Fruit fly (Drosophila melanogaster) whole organism, embryonic: ENCODE results near the gene dpr14.

Source experiments
- Antp ChIP-seq: fragments of 200-800 bp; sonication (Bioruptor generic); optimal IDR thresholded peaks from 3 replicates; lab custom pipeline; 2016; ENCODE audit warnings: missing biosample characterization, missing genetic modification characterization
- C15 ChIP-seq: fragments of 200-800 bp; sonication (Bioruptor generic); IDR thresholded peaks from 3 replicates; pipeline ENCODE4 v1.3.6; 2022; ENCODE audit warnings: missing biosample characterization, missing genetic modification characterization
- CG10147 ChIP-seq: fragments of 200-800 bp; sonication (Bioruptor generic); optimal IDR thresholded peaks from 2 replicates; lab custom pipeline; 2019; ENCODE audit warnings: missing biosample characterization, mild to moderate bottlenecking, missing genetic modification characterization, moderate library complexity
- CG10209 ChIP-seq: fragments of 200-800 bp; sonication (Bioruptor generic); optimal IDR thresholded peaks from 3 replicates; lab custom pipeline; 2017; ENCODE audit warnings: missing biosample characterization, mild to moderate bottlenecking, missing genetic modification characterization, missing genetic modification reagents
- CG10959 ChIP-seq: fragments of 200-800 bp; sonication (Bioruptor generic); IDR thresholded peaks from 2 replicates; pipeline ENCODE4 v1.3.6; 2022; ENCODE audit warnings: missing biosample characterization, missing genetic modification characterization
- CG13775 ChIP-seq: fragments of 200-800 bp; sonication (Bioruptor generic); optimal IDR thresholded peaks from 3 replicates; lab custom pipeline; 2017; ENCODE audit warnings: missing biosample characterization, mild to moderate bottlenecking, missing genetic modification characterization
- CG14441 ChIP-seq: fragments of 200-800 bp; sonication (Bioruptor generic); IDR thresholded peaks from 2 replicates; pipeline ENCODE4 v1.3.6; 2022; ENCODE audit warnings: missing biosample characterization, missing genetic modification characterization
- CG16815 ChIP-seq: fragments of 200-800 bp; sonication (Bioruptor generic); optimal IDR thresholded peaks from 3 replicates; lab custom pipeline; 2017; ENCODE audit warnings: missing biosample characterization, mild to moderate bottlenecking, missing genetic modification characterization
- CG17328 ChIP-seq: fragments of 200-800 bp; sonication (Bioruptor generic); IDR thresholded peaks from 2 replicates; pipeline ENCODE4 v1.3.6; 2022; ENCODE audit warnings: missing biosample characterization, missing genetic modification characterization
- CG17359 ChIP-seq: fragments of 200-800 bp; sonication (Bioruptor generic); optimal IDR thresholded peaks from 3 replicates; lab custom pipeline; 2018; ENCODE audit warnings: missing biosample characterization, mild to moderate bottlenecking, missing genetic modification characterization, moderate library complexity
- CG17612 ChIP-seq: fragments of 200-800 bp; sonication (Bioruptor generic); IDR thresholded peaks from 2 replicates; pipeline ENCODE4 v1.3.6; 2022; ENCODE audit warnings: missing biosample characterization, missing genetic modification characterization
- CG18011 ChIP-seq: fragments of 200-800 bp; sonication (Bioruptor generic); optimal IDR thresholded peaks from 2 replicates; lab custom pipeline; 2017; ENCODE audit warnings: missing biosample characterization, missing genetic modification characterization, mild to moderate bottlenecking, moderate library complexity, missing genotype
- CG18262 ChIP-seq: fragments of 200-800 bp; optimal IDR thresholded peaks from 3 replicates; lab custom pipeline; 2019; ENCODE audit warnings: missing biosample characterization, mild to moderate bottlenecking, missing genetic modification characterization, moderate library complexity
- CG2120 ChIP-seq: fragments of 200-800 bp; sonication (Bioruptor generic); optimal IDR thresholded peaks from 3 replicates; lab custom pipeline; 2016; ENCODE audit warnings: missing biosample characterization, missing genetic modification characterization
- CG31388 ChIP-seq: fragments of 200-800 bp; sonication (Bioruptor generic); optimal IDR thresholded peaks from 2 replicates; lab custom pipeline; 2016; ENCODE audit warnings: missing biosample characterization, missing genetic modification characterization
- CG33557 ChIP-seq: fragments of 200-800 bp; sonication (Bioruptor generic); optimal IDR thresholded peaks from 2 replicates; lab custom pipeline; 2019; ENCODE audit warnings: missing biosample characterization, mild to moderate bottlenecking, missing genetic modification characterization, moderate library complexity
- CG4328 ChIP-seq: fragments of 200-800 bp; sonication (Bioruptor generic); optimal IDR thresholded peaks from 3 replicates; lab custom pipeline; 2017; ENCODE audit warnings: missing biosample characterization, missing genetic modification reagents, missing genetic modification characterization
- CG7963 ChIP-seq: fragments of 200-800 bp; sonication (Bioruptor generic); IDR thresholded peaks from 3 replicates; pipeline ENCODE4 v1.3.6; 2022; ENCODE audit warnings: missing biosample characterization, missing genetic modification characterization; ENCODE audit not compliant: partially characterized antibody
- Chrac-16 ChIP-seq: fragments of 200-800 bp; sonication (Bioruptor generic); optimal IDR thresholded peaks from 3 replicates; lab custom pipeline; 2016; ENCODE audit warnings: missing biosample characterization, missing genetic modification characterization
- Dbx ChIP-seq: fragments of 200-800 bp; sonication (Bioruptor generic); IDR thresholded peaks from 3 replicates; pipeline ENCODE4 v1.3.6; 2022; ENCODE audit warnings: missing biosample characterization, missing genetic modification characterization
- Dek ChIP-seq: fragments of 200-800 bp; sonication (Bioruptor generic); optimal IDR thresholded peaks from 3 replicates; lab custom pipeline; 2019; ENCODE audit warnings: missing biosample characterization, mild to moderate bottlenecking, missing genetic modification characterization, moderate library complexity
- Dip2 ChIP-seq: fragments of 200-800 bp; sonication (Bioruptor generic); IDR thresholded peaks from 2 replicates; pipeline ENCODE4 v1.3.6; 2022; ENCODE audit warnings: missing biosample characterization, missing genetic modification characterization
- Drgx ChIP-seq: fragments of 200-800 bp; sonication (Bioruptor generic); IDR thresholded peaks from 2 replicates; pipeline ENCODE4 v1.3.6; 2022; ENCODE audit warnings: missing biosample characterization, missing genetic modification characterization
- Elba2 ChIP-seq: fragments of 200-800 bp; sonication (Bioruptor generic); optimal IDR thresholded peaks from 3 replicates; lab custom pipeline; 2016; ENCODE audit warnings: missing biosample characterization, missing genetic modification characterization
- Gsc ChIP-seq: fragments of 200-800 bp; sonication (Bioruptor generic); IDR thresholded peaks from 2 replicates; pipeline ENCODE4 v1.3.6; 2022; ENCODE audit warnings: missing biosample characterization, missing genetic modification characterization
- Oli ChIP-seq: fragments of 200-800 bp; sonication (Bioruptor generic); optimal IDR thresholded peaks from 2 replicates; lab custom pipeline; 2018; ENCODE audit warnings: missing biosample characterization, mild to moderate bottlenecking, missing genetic modification characterization, moderate library complexity
- Scr ChIP-seq: fragments of 200-800 bp; sonication (Bioruptor generic); IDR thresholded peaks from 2 replicates; pipeline ENCODE4 v1.3.6; 2022; ENCODE audit warnings: missing biosample characterization, missing genetic modification characterization; ENCODE audit not compliant: partially characterized antibody
- ac ChIP-seq: fragments of 200-800 bp; sonication (Bioruptor generic); optimal IDR thresholded peaks from 3 replicates; lab custom pipeline; 2017; ENCODE audit warnings: missing biosample characterization, mild to moderate bottlenecking, missing genetic modification characterization
- bab2 ChIP-seq: fragments of 200-800 bp; sonication (Bioruptor generic); optimal IDR thresholded peaks from 2 replicates; lab custom pipeline; 2016; ENCODE audit warnings: missing biosample characterization, missing genetic modification characterization
- chinmo ChIP-seq: fragments of 200-800 bp; sonication (Bioruptor generic); IDR thresholded peaks from 4 replicates; pipeline ENCODE4 v1.3.6; 2022; ENCODE audit warnings: missing biosample characterization, missing genetic modification characterization; ENCODE audit not compliant: partially characterized antibody
- croc ChIP-seq: fragments of 200-800 bp; sonication (Bioruptor generic); conservative IDR thresholded peaks from 3 replicates; pipeline ENCODE4 v1.3.6; 2022; ENCODE audit warnings: missing biosample characterization, missing genetic modification characterization
- dm ChIP-seq: fragments of 200-800 bp; sonication (Bioruptor generic); optimal IDR thresholded peaks from 3 replicates; lab custom pipeline; 2016; ENCODE audit warnings: missing biosample characterization, missing genetic modification characterization
- dmrt99B ChIP-seq: fragments of 200-800 bp; sonication (Bioruptor generic); optimal IDR thresholded peaks from 2 replicates; lab custom pipeline; 2018; ENCODE audit warnings: missing biosample characterization, mild to moderate bottlenecking, missing genetic modification characterization, moderate library complexity
- fd3F ChIP-seq: fragments of 200-800 bp; sonication (Bioruptor generic); optimal IDR thresholded peaks from 2 replicates; lab custom pipeline; 2018; ENCODE audit warnings: missing biosample characterization, mild to moderate bottlenecking, missing genetic modification characterization, moderate library complexity
- fd96Cb ChIP-seq: fragments of 200-800 bp; sonication (Bioruptor generic); optimal IDR thresholded peaks from 2 replicates; lab custom pipeline; 2018; ENCODE audit warnings: missing biosample characterization, mild to moderate bottlenecking, missing genetic modification characterization, moderate library complexity
- hb ChIP-seq: fragments of 200-800 bp; sonication (Bioruptor generic); IDR thresholded peaks from 3 replicates; pipeline ENCODE4 v1.3.6; 2022; ENCODE audit warnings: missing biosample characterization, missing genetic modification characterization; ENCODE audit not compliant: partially characterized antibody
- ind ChIP-seq: fragments of 200-800 bp; sonication (Bioruptor generic); optimal IDR thresholded peaks from 3 replicates; lab custom pipeline; 2016; ENCODE audit warnings: missing biosample characterization, missing genetic modification characterization
- lbe ChIP-seq: fragments of 200-800 bp; sonication (Bioruptor generic); optimal IDR thresholded peaks from 2 replicates; lab custom pipeline; 2016; ENCODE audit warnings: missing biosample characterization, mild to moderate bottlenecking, missing genetic modification characterization
- odd ChIP-seq: fragments of 200-800 bp; sonication (Bioruptor generic); optimal IDR thresholded peaks from 2 replicates; lab custom pipeline; 2017; ENCODE audit warnings: missing biosample characterization, mild to moderate bottlenecking, missing genetic modification characterization
- pan ChIP-seq, 4 experiments: fragments of >200 bp in 3 of 4; fragments of 200-800 bp in 1 of 4; sonication (Bioruptor generic) in 1 of 4; optimal IDR thresholded peaks in 3 of 4; IDR thresholded peaks in 1 of 4; 2 replicates each; pipeline versions ENCODE4 v1.3.6 to Lab custom; 2017 to 2022; ENCODE audit warnings: missing biosample characterization in 2 of 4, missing genetic modification characterization in 2 of 4, mixed read lengths in 1 of 4
- schlank ChIP-seq: fragments of 200-800 bp; sonication (Bioruptor generic); optimal IDR thresholded peaks from 2 replicates; lab custom pipeline; 2018; ENCODE audit warnings: missing biosample characterization, mild to moderate bottlenecking, missing genetic modification characterization
- scrt ChIP-seq: fragments of 200-800 bp; sonication (Bioruptor generic); optimal IDR thresholded peaks from 2 replicates; lab custom pipeline; 2018; ENCODE audit warnings: missing biosample characterization, mild to moderate bottlenecking, missing genetic modification characterization, moderate library complexity
- slou ChIP-seq: fragments of 200-800 bp; sonication (Bioruptor generic); optimal IDR thresholded peaks from 3 replicates; lab custom pipeline; 2016; ENCODE audit warnings: missing biosample characterization, missing genetic modification characterization
- sr ChIP-seq: fragments of 200-800 bp; sonication (Bioruptor generic); IDR thresholded peaks from 3 replicates; pipeline ENCODE4 v1.3.6; 2022; ENCODE audit warnings: missing biosample characterization, missing genetic modification characterization
- tll ChIP-seq, 2 experiments: fragments of 200-800 bp in 1 of 2; fragments of >200 bp in 1 of 2; sonication (Bioruptor generic) in 1 of 2; optimal IDR thresholded peaks; 2 replicates each; lab custom pipeline; 2017 to 2019; ENCODE audit warnings: missing biosample characterization in 2 of 2, missing genetic modification characterization in 2 of 2, mild to moderate bottlenecking in 1 of 2, moderate library complexity in 1 of 2
- usp ChIP-seq: fragments of >200 bp; optimal IDR thresholded peaks from 2 replicates; lab custom pipeline; 2017; ENCODE audit warnings: missing biosample characterization, missing genetic modification characterization
- zen ChIP-seq: fragments of 200-800 bp; sonication (Bioruptor generic); optimal IDR thresholded peaks from 3 replicates; lab custom pipeline; 2018; ENCODE audit warnings: missing biosample characterization, mild to moderate bottlenecking, missing genetic modification characterization, moderate library complexity
- zfh2 ChIP-seq: fragments of 200-800 bp; sonication (Bioruptor generic); optimal IDR thresholded peaks from 2 replicates; lab custom pipeline; 2016; ENCODE audit warnings: missing biosample characterization, missing genetic modification characterization

The dpr14 gene

dm6 chrX:7893411-7894122, 14.5 kb downstream of the dpr14 start, which contains the start of the genes CG45089, ND-MNLL and p115 (continued):
- TF ChIP-seq pan (optimal IDR thresholded peaks at IDR 0.05; lab: Kevin White, UChicago) (no peak), pan (GFP tag; optimal IDR thresholded peaks at IDR 0.05 in 1 of 2, IDR thresholded peaks at IDR 0.05 in 1 of 2) (peak in 1 of 2 experiments; percentile 20), fd3F (peak; percentile 34), ind (GFP tag; lab: Kevin White, UChicago) (peak; percentile 64), zfh2 (peak; percentile 48), slou (GFP tag; lab: Kevin White, UChicago) (peak; percentile 26), CG13775 (GFP tag; lab: Kevin White, UChicago) (peak; percentile 65), CG10147 (GFP tag; lab: Kevin White, UChicago) (peak; percentile 56), tll (GFP tag; optimal IDR thresholded peaks at IDR 0.05; lab: Kevin White, UChicago) (no peak), usp (no peak), lbe (GFP tag; lab: Kevin White, UChicago) (peak; percentile 54), zen (peak; percentile 53), chinmo (GFP tag; lab: Robert Waterston, UW) (no peak), Chrac-16 (GFP tag; lab: Kevin White, UChicago) (peak; percentile 68), CG16815 (peak; percentile 8), CG4328 (GFP tag; lab: Kevin White, UChicago) (peak; percentile 63), Gsc (GFP tag; lab: Robert Waterston, UW) (no peak), bab2 (GFP tag; lab: Kevin White, UChicago) (peak; percentile 24), CG17612 (GFP tag; lab: Robert Waterston, UW) (no peak), C15 (GFP tag; lab: Robert Waterston, UW) (no peak), Drgx (0 out of 2 replicates have a peak, but pooled peaks have one; percentile 20), CG10959 (GFP tag; lab: Robert Waterston, UW) (no peak), ac (no peak), hb (GFP tag; lab: Robert Waterston, UW) (peak; percentile 35; the same call in 1 of the 3 replicates), CG33557 (peak; percentile 29), Elba2 (GFP tag; lab: Kevin White, UChicago) (peak; percentile 67), CG2120 (GFP tag; lab: Kevin White, UChicago) (peak; percentile 71), Oli (tag; lab: Kevin White, UChicago) (no peak), schlank (no peak), Dip2 (no peak), CG17328 (0 out of 2 replicates have a peak, but pooled peaks have one; percentile 42), Dek (tag; lab: Kevin White, UChicago) (peak; percentile 48), Scr (GFP tag; lab: Robert Waterston, UW) (peak; percentile 72), croc (GFP tag; lab: Robert Waterston, UW) (no peak), CG18262 (tag; lab: Kevin White, UChicago) (peak; percentile 62), scrt (GFP tag; lab: Kevin White, UChicago) (peak; percentile 25), Antp (peak; percentile 30), odd (no peak), dmrt99B (tag; lab: Kevin White, UChicago) (peak; percentile 36), CG18011 (GFP tag; lab: Kevin White, UChicago) (peak; percentile 29), dm (peak; percentile 14), fd96Cb (peak; percentile 26), CG7963 (GFP tag; lab: Robert Waterston, UW) (0 out of 3 replicates have a peak, but pooled peaks have one; percentile 14), CG17359 (tag; lab: Kevin White, UChicago) (peak; percentile 66), CG31388 (GFP tag; lab: Kevin White, UChicago) (peak; percentile 6), sr (GFP tag; lab: Robert Waterston, UW) (no peak), CG10209 (GFP tag; lab: Kevin White, UChicago) (peak; percentile 25), Dbx (GFP tag; lab: Robert Waterston, UW) (peak; percentile 74; the same call in 2 of the 3 replicates), CG14441 (GFP tag; lab: Robert Waterston, UW) (peak; percentile 15; the same call in 1 of the 2 replicates)
